Worm (Caenorhabditis elegans) whole organism, L1 larva: ENCODE results near the gene F18E9.7.
A peak's percentile ranks its signal among the peaks of the same experiment; 100 is the strongest.

ENCODE experiments used
- ama-1 ChIP-seq: fragments of 150-350 bp; optimal IDR thresholded peaks from 2 replicates; lab custom pipeline; 2014
- ceh-82 ChIP-seq, 3 experiments: fragments of 150-350 bp in 1 of 3; sonication (generic microtip) in 2 of 3; optimal IDR thresholded peaks; 2 replicates each; lab custom pipeline; 2014 to 2017; ENCODE audit warnings: missing biosample characterization in 3 of 3, missing genetic modification characterization in 3 of 3
- egl-27 ChIP-seq, 2 experiments: fragments of 150-350 bp in 1 of 2; sonication (generic microtip); optimal IDR thresholded peaks; 3 replicates each; lab custom pipeline; 2017 to 2018; ENCODE audit warnings: missing biosample characterization in 2 of 2, missing genetic modification characterization in 2 of 2, missing genetic modification reagents in 2 of 2
- mep-1 ChIP-seq: fragments of 150-350 bp; optimal IDR thresholded peaks from 2 replicates; lab custom pipeline; 2014; ENCODE audit warnings: missing biosample characterization, missing genetic modification characterization
- tbx-2 ChIP-seq: sonication (generic microtip); optimal IDR thresholded peaks from 2 replicates; lab custom pipeline; 2016; ENCODE audit warnings: missing genetic modification characterization, missing compliant biosample characterization
- tlp-1 ChIP-seq: fragments of 150-350 bp; optimal IDR thresholded peaks from 2 replicates; lab custom pipeline; 2014; ENCODE audit warnings: missing biosample characterization, missing genetic modification characterization

DNA sequence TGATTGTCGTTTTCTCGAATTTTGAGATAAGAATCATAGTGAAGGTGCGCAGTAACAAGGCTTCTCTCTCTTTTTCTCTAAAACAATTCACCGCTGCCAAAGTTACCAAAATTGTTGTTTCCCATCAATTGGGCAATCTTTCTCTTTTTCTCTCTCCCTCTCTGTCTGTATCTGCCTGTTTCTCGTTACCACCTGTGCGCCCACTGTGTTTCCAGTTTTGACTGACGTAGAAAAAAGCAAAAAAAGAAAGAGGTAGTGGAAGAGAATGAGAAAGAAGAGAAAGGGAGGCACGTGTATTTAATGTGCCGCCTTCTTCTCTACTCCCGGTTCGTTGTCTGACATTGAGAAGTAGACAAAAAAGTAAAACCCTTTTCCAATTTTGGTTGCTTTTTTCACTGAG is 47.4 kb downstream of the F18E9.7 start:
- peak; percentile 33 to 62 for TF ChIP-seq egl-27 (tag; optimal IDR thresholded peaks at IDR 0.05; lab: Kevin White, UChicago)
- TF ChIP-seq tbx-2 (tag; lab: Kevin White, UChicago) = peak; percentile 62
- TF ChIP-seq ama-1 (lab: Kevin White, UChicago) = no peak
- TF ChIP-seq mep-1 (tag; lab: Kevin White, UChicago) = peak; percentile 79
- TF ChIP-seq tlp-1 = no peak
- peak in 2 of 3 experiments; percentile 14 to 45 for TF ChIP-seq ceh-82 (tag; optimal IDR thresholded peaks at IDR 0.05; lab: Kevin White, UChicago)
